Worm (Caenorhabditis elegans): ENCODE data around the gene pgm-3.
A peak's percentile ranks its signal among the peaks of the same experiment; 100 is the strongest.

The pgm-3 gene

ce11 chrIV:8743654-8744332, 18.3 kb downstream of the pgm-3 start, which contains the start of gene F21D5.7 (continued):
- TF ChIP-seq pqm-1 (tag; optimal IDR thresholded peaks at IDR 0.05) (peak; percentile 59), ama-1 (optimal IDR thresholded peaks at IDR 0.05) (no peak), nhr-23 (tag; optimal IDR thresholded peaks at IDR 0.05) (no peak), elt-3 (tag; optimal IDR thresholded peaks at IDR 0.05) (no peak), snpc-4 (tag; optimal IDR thresholded peaks at IDR 0.05) (peak; percentile 77), nhr-77 (tag; optimal IDR thresholded peaks at IDR 0.05) (no peak), tbx-2 (tag; optimal IDR thresholded peaks at IDR 0.05) (no peak), nhr-25 (tag; optimal IDR thresholded peaks at IDR 0.05) (peak; percentile 37), ztf-4 (tag; optimal IDR thresholded peaks at IDR 0.05) (no peak), unc-62 (GFP tag; optimal IDR thresholded peaks at IDR 0.05) (no peak), eor-1 (tag; optimal IDR thresholded peaks at IDR 0.05) (no peak), lsy-12 (tag; optimal IDR thresholded peaks at IDR 0.05) (peak; percentile 56), pha-4 (tag; optimal IDR thresholded peaks at IDR 0.05) (peak; percentile 90), nhr-43 (tag; optimal IDR thresholded peaks at IDR 0.05; ENCODE audit: poor library complexity, severe bottlenecking) (peak; percentile 45), ztf-11 (tag; optimal IDR thresholded peaks at IDR 0.05) (no peak), R02D3.7 (tag; optimal IDR thresholded peaks at IDR 0.05) (peak; percentile 23), aly-2 (tag; optimal IDR thresholded peaks at IDR 0.05) (no peak), elt-1 (tag; optimal IDR thresholded peaks at IDR 0.05) (no peak), lin-39 (tag; optimal IDR thresholded peaks at IDR 0.05) (peak; percentile 34), mdl-1 (tag; optimal IDR thresholded peaks at IDR 0.05) (no peak), egl-5 (tag; optimal IDR thresholded peaks at IDR 0.05) (peak; percentile 49), nhr-28 (tag; optimal IDR thresholded peaks at IDR 0.05) (no peak)

- TF ChIP-seq nhr-23 (tag; optimal IDR thresholded peaks at IDR 0.05) (no peak), nhr-67 (tag; optimal IDR thresholded peaks at IDR 0.05) (no peak), nhr-43 (tag; optimal IDR thresholded peaks at IDR 0.05; ENCODE audit: poor library complexity, severe bottlenecking) (no peak), ceh-28 (tag; optimal IDR thresholded peaks at IDR 0.05) (no peak), unc-62 (GFP tag; optimal IDR thresholded peaks at IDR 0.05) (no peak), elt-1 (tag; optimal IDR thresholded peaks at IDR 0.05) (no peak), fkh-10 (GFP tag; optimal IDR thresholded peaks at IDR 0.05) (no peak), ama-1 (optimal IDR thresholded peaks at IDR 0.05) (no peak), pha-4 (tag; optimal IDR thresholded peaks at IDR 0.05) (no peak), zag-1 (tag; optimal IDR thresholded peaks at IDR 0.05) (no peak), nhr-77 (tag; optimal IDR thresholded peaks at IDR 0.05) (no peak), jun-1 (tag; optimal IDR thresholded peaks at IDR 0.05) (no peak), R02D3.7 (tag; optimal IDR thresholded peaks at IDR 0.05) (no peak), nhr-12 (tag; optimal IDR thresholded peaks at IDR 0.05) (no peak)
Observed at ce11 chrIV:8745591-8746302, 20.2 kb downstream of the pgm-3 start, which contains the start of the genes F20C5.7 and parg-1. Gene F20C5.7, minus strand, starts transcription at chrIV:8745691. Gene parg-1, plus strand, starts transcription at chrIV:8746252.

ce11 chrIV:8748967-8749366, 23.4 kb downstream of the pgm-3 start:
- TF ChIP-seq nfya-1 (tag; optimal IDR thresholded peaks at IDR 0.05; ENCODE audit: insufficient read depth) (peak; percentile 71), nhr-28 (tag; optimal IDR thresholded peaks at IDR 0.05) (no peak)

ce11 chrIV:8752492-8752891, 27.0 kb downstream of the pgm-3 start:
- TF ChIP-seq nhr-76 (tag; optimal IDR thresholded peaks at IDR 0.05), result no peak
- TF ChIP-seq fkh-2 (tag; optimal IDR thresholded peaks at IDR 0.05), result no peak
- no peak for TF ChIP-seq ceh-9 (tag; optimal IDR thresholded peaks at IDR 0.05)
- TF ChIP-seq nhr-67 (tag; optimal IDR thresholded peaks at IDR 0.05), result no peak
- no peak for TF ChIP-seq unc-39 (tag; optimal IDR thresholded peaks at IDR 0.05)
- no peak for TF ChIP-seq nhr-43 (tag; optimal IDR thresholded peaks at IDR 0.05; ENCODE audit: poor library complexity, severe bottlenecking)
- no peak for TF ChIP-seq pqm-1 (tag; optimal IDR thresholded peaks at IDR 0.05)
- TF ChIP-seq eor-1 (tag; optimal IDR thresholded peaks at IDR 0.05), result no peak
- TF ChIP-seq nhr-12 (tag; optimal IDR thresholded peaks at IDR 0.05), result no peak
- no peak for TF ChIP-seq nhr-11 (tag; optimal IDR thresholded peaks at IDR 0.05)
- TF ChIP-seq elt-2 (tag; optimal IDR thresholded peaks at IDR 0.05), result no peak

All from whole organism, L3 larva.